Worm (Caenorhabditis elegans): Measurements from ENCODE around the gene cni-1.

- TF ChIP-seq med-1 (GFP tag; optimal IDR thresholded peaks at IDR 0.05; ENCODE audit: insufficient read depth) (no peak), ztf-29 (GFP tag; IDR thresholded peaks at IDR 0.05) (no peak), ztf-23 (GFP tag; IDR thresholded peaks at IDR 0.05) (no peak)
Measured at ce11 chrV:13195548-13195947, 15.4 kb downstream of the cni-1 start, which contains the start of gene F57B1.1.
